Worm (Caenorhabditis elegans) whole organism, early embryonic: ENCODE results near the gene asg-2.
"Not testable (repeated sequence)": the region's sequence is repeated elsewhere in the genome, so short reads cannot be mapped to it uniquely, and the experiment has no call there.

Experiments used
- B0310.2 ChIP-seq: sonication (generic microtip); optimal IDR thresholded peaks from 2 replicates; lab custom pipeline; 2016; ENCODE audit warnings: mild to moderate bottlenecking, missing genetic modification characterization, missing compliant biosample characterization
- F13C5.2 ChIP-seq: sonication (generic microtip); optimal IDR thresholded peaks from 2 replicates; lab custom pipeline; 2017; ENCODE audit warnings: mild to moderate bottlenecking, missing genetic modification characterization, inconsistent platforms, missing compliant biosample characterization
- aly-1 ChIP-seq: sonication (generic microtip); optimal IDR thresholded peaks from 2 replicates; lab custom pipeline; 2016; ENCODE audit warnings: missing genetic modification characterization, missing compliant biosample characterization
- ama-1 ChIP-seq: fragments of 150-350 bp; optimal IDR thresholded peaks from 2 replicates; lab custom pipeline; 2014
- ceh-13 ChIP-seq: fragments of 200-800 bp; sonication (Bioruptor generic); optimal IDR thresholded peaks from 2 replicates; lab custom pipeline; 2018; ENCODE audit warnings: mild to moderate bottlenecking, missing genetic modification characterization, missing compliant biosample characterization
- ceh-36 ChIP-seq: sonication (generic microtip); optimal IDR thresholded peaks from 2 replicates; lab custom pipeline; 2016; ENCODE audit warnings: missing genetic modification characterization, inconsistent platforms, missing compliant biosample characterization
- ets-7 ChIP-seq: sonication (generic microtip); optimal IDR thresholded peaks from 2 replicates; lab custom pipeline; 2016; ENCODE audit warnings: missing genotype, missing genetic modification characterization, missing compliant biosample characterization
- flt-1 ChIP-seq: fragments of 200-800 bp; sonication (Bioruptor generic); IDR thresholded peaks from 2 replicates; pipeline ENCODE4 v1.3.6; 2022; ENCODE audit warnings: missing genetic modification characterization, missing compliant biosample characterization
- hmbx-1 ChIP-seq: sonication (generic microtip); optimal IDR thresholded peaks from 2 replicates; lab custom pipeline; 2016; ENCODE audit warnings: mild to moderate bottlenecking, missing genetic modification characterization, missing compliant biosample characterization
- hmg-4 ChIP-seq: fragments of 200-800 bp; sonication (Bioruptor generic); optimal IDR thresholded peaks from 2 replicates; lab custom pipeline; 2018; ENCODE audit warnings: mild to moderate bottlenecking, missing genetic modification characterization, missing compliant biosample characterization
- hnd-1 ChIP-seq: sonication (generic microtip); optimal IDR thresholded peaks from 2 replicates; lab custom pipeline; 2016; ENCODE audit warnings: missing genetic modification characterization, missing compliant biosample characterization
- pes-1 ChIP-seq: fragments of 200-800 bp; sonication (Bioruptor generic); IDR thresholded peaks from 2 replicates; pipeline ENCODE4 v1.3.6; 2022; ENCODE audit warnings: missing genetic modification reagents, missing genetic modification characterization, missing compliant biosample characterization
- scrt-1 ChIP-seq: fragments of 200-800 bp; sonication (Bioruptor generic); IDR thresholded peaks from 2 replicates; pipeline ENCODE4 v1.3.6; 2022; ENCODE audit warnings: missing genetic modification characterization, missing compliant biosample characterization
- sea-1 ChIP-seq: fragments of 200-800 bp; sonication (Bioruptor generic); conservative IDR thresholded peaks from 2 replicates; pipeline ENCODE4 v1.3.6; 2022; ENCODE audit warnings: missing genetic modification characterization, missing compliant biosample characterization
- tbx-11 ChIP-seq: fragments of 200-800 bp; sonication (Bioruptor generic); IDR thresholded peaks from 2 replicates; pipeline ENCODE4 v1.3.6; 2022; ENCODE audit warnings: missing genetic modification characterization, missing compliant biosample characterization
- tbx-37 ChIP-seq: fragments of 200-800 bp; sonication (Bioruptor generic); conservative IDR thresholded peaks from 2 replicates; pipeline ENCODE4 v1.3.6; 2022; ENCODE audit warnings: missing genetic modification reagents, missing genetic modification characterization, missing compliant biosample characterization
- tra-4 ChIP-seq: sonication (generic microtip); optimal IDR thresholded peaks from 2 replicates; lab custom pipeline; 2017; ENCODE audit warnings: missing genetic modification characterization, missing compliant biosample characterization

Gene asg-2

ce11 chrX:6863032-6863431 lies 22.0 kb downstream of the asg-2 start, which contains the start of gene nep-4:
nep-4 (minus strand) TSS chrX:6863424.
- TF ChIP-seq hmbx-1 (tag; lab: Kevin White, UChicago) = no peak
- TF ChIP-seq tbx-37 (GFP tag; lab: Robert Waterston, UW) = no peak
- no peak for TF ChIP-seq hmg-4 (GFP tag; lab: Kevin White, UChicago)
- TF ChIP-seq sea-1 (GFP tag; lab: Robert Waterston, UW) = no peak
- no peak for TF ChIP-seq scrt-1 (GFP tag; lab: Robert Waterston, UW)
- no peak for TF ChIP-seq tra-4 (tag; lab: Kevin White, UChicago)
- no peak for TF ChIP-seq ceh-36 (tag; lab: Kevin White, UChicago)
- TF ChIP-seq B0310.2 (tag; lab: Kevin White, UChicago) = no peak
- no peak for TF ChIP-seq ets-7
- TF ChIP-seq aly-1 (tag; lab: Kevin White, UChicago) = no peak
- TF ChIP-seq hnd-1 = no peak
- no peak for TF ChIP-seq pes-1 (GFP tag; lab: Robert Waterston, UW)
- no peak for TF ChIP-seq F13C5.2 (tag; lab: Kevin White, UChicago)
- no peak for TF ChIP-seq tbx-11 (GFP tag; lab: Robert Waterston, UW)

- TF ChIP-seq F13C5.2 (tag; lab: Kevin White, UChicago) (no peak), sea-1 (GFP tag; lab: Robert Waterston, UW) (no peak), ama-1 (lab: Kevin White, UChicago) (no peak), tbx-11 (GFP tag; lab: Robert Waterston, UW) (no peak), pes-1 (GFP tag; lab: Robert Waterston, UW) (no peak), B0310.2 (tag; lab: Kevin White, UChicago) (no peak), hnd-1 (no peak), hmbx-1 (tag; lab: Kevin White, UChicago) (no peak), ets-7 (no peak), flt-1 (GFP tag; lab: Robert Waterston, UW) (no peak), hmg-4 (GFP tag; lab: Kevin White, UChicago) (no peak), tra-4 (tag; lab: Kevin White, UChicago) (no peak), scrt-1 (GFP tag; lab: Robert Waterston, UW) (no peak), ceh-36 (tag; lab: Kevin White, UChicago) (no peak), tbx-37 (GFP tag; lab: Robert Waterston, UW) (no peak), aly-1 (tag; lab: Kevin White, UChicago) (no peak), ceh-13 (GFP tag; lab: Kevin White, UChicago) (no peak)
Measured at ce11 chrX:6865839-6866238, 24.8 kb downstream of the asg-2 start, which contains the start of gene odr-10. odr-10 (minus strand) TSS chrX:6865939.

- no peak for TF ChIP-seq sea-1 (GFP tag; lab: Robert Waterston, UW)
Measured at ce11 chrX:6866900-6867299, 25.8 kb downstream of the asg-2 start.

- no peak for TF ChIP-seq pes-1 (GFP tag; lab: Robert Waterston, UW)
- TF ChIP-seq flt-1 (GFP tag; lab: Robert Waterston, UW) = peak; percentile 47; the same call in 1 of the 2 replicates
- TF ChIP-seq ama-1 (lab: Kevin White, UChicago) = no peak
- no peak for TF ChIP-seq F13C5.2 (tag; lab: Kevin White, UChicago)
- TF ChIP-seq tra-4 (tag; lab: Kevin White, UChicago) = no peak
- no peak for TF ChIP-seq aly-1 (tag; lab: Kevin White, UChicago)
- TF ChIP-seq hmbx-1 (tag; lab: Kevin White, UChicago) = no peak
- peak; percentile 27 for TF ChIP-seq ceh-13 (GFP tag; lab: Kevin White, UChicago)
- no peak for TF ChIP-seq ceh-36 (tag; lab: Kevin White, UChicago)
- peak; percentile 41; the same call in 1 of the 2 replicates for TF ChIP-seq tbx-37 (GFP tag; lab: Robert Waterston, UW)
- TF ChIP-seq hmg-4 (GFP tag; lab: Kevin White, UChicago) = peak; percentile 57
- TF ChIP-seq sea-1 (GFP tag; lab: Robert Waterston, UW) = peak; percentile 76
- no peak for TF ChIP-seq B0310.2 (tag; lab: Kevin White, UChicago)
- TF ChIP-seq scrt-1 (GFP tag; lab: Robert Waterston, UW) = peak; percentile 60; the same call in 1 of the 2 replicates
- 0 out of 2 replicates have a peak, but pooled peaks have one; percentile 52 for TF ChIP-seq tbx-11 (GFP tag; lab: Robert Waterston, UW)
Measured at ce11 chrX:6867707-6868106, 26.6 kb downstream of the asg-2 start.

ce11 chrX:6868669-6869068 lies 27.6 kb downstream of the asg-2 start, which contains the start of gene C53B7.6:
C53B7.6 (minus strand) TSS chrX:6868769.
- TF ChIP-seq tra-4 (tag; lab: Kevin White, UChicago); tbx-37 (GFP tag; lab: Robert Waterston, UW); F13C5.2 (tag; lab: Kevin White, UChicago): not testable (repeated sequence)

ce11 chrX:6874723-6875122 lies 33.7 kb downstream of the asg-2 start, which contains the start of gene F41C6.4:
F41C6.4 (minus strand) TSS chrX:6874823.
- TF ChIP-seq ets-7 = no peak
- no peak for TF ChIP-seq tbx-37 (GFP tag; lab: Robert Waterston, UW)
- TF ChIP-seq B0310.2 (tag; lab: Kevin White, UChicago) = no peak
- TF ChIP-seq F13C5.2 (tag; lab: Kevin White, UChicago) = no peak
- TF ChIP-seq ama-1 (lab: Kevin White, UChicago) = no peak
- no peak for TF ChIP-seq hnd-1
- TF ChIP-seq hmg-4 (GFP tag; lab: Kevin White, UChicago) = no peak
- no peak for TF ChIP-seq hmbx-1 (tag; lab: Kevin White, UChicago)
- TF ChIP-seq pes-1 (GFP tag; lab: Robert Waterston, UW) = no peak
- no peak for TF ChIP-seq scrt-1 (GFP tag; lab: Robert Waterston, UW)
- no peak for TF ChIP-seq tbx-11 (GFP tag; lab: Robert Waterston, UW)
- TF ChIP-seq ceh-36 (tag; lab: Kevin White, UChicago) = no peak

- TF ChIP-seq pes-1 (GFP tag; lab: Robert Waterston, UW) (no peak), F13C5.2 (tag; lab: Kevin White, UChicago) (no peak), ets-7 (no peak), tbx-37 (GFP tag; lab: Robert Waterston, UW) (no peak), ceh-13 (GFP tag; lab: Kevin White, UChicago) (no peak), scrt-1 (GFP tag; lab: Robert Waterston, UW) (no peak)
Measured at ce11 chrX:6875273-6875672, 34.2 kb downstream of the asg-2 start.
